Fruit fly (Drosophila melanogaster) whole organism, embryonic: Measurements from ENCODE around the gene Gr21a.
A peak's percentile ranks its signal among the peaks of the same experiment; 100 is the strongest.

Source experiments
- Abd-B ChIP-seq: fragments of 200-800 bp; sonication (Bioruptor generic); optimal IDR thresholded peaks from 2 replicates; lab custom pipeline; 2018; ENCODE audit warnings: missing biosample characterization, mild to moderate bottlenecking, missing genetic modification characterization, moderate library complexity
- B-H1 ChIP-seq: fragments of 200-800 bp; sonication (Bioruptor generic); IDR thresholded peaks from 3 replicates; pipeline ENCODE4 v1.3.6; 2022; ENCODE audit warnings: missing biosample characterization, missing genetic modification characterization
- CG14667 ChIP-seq: fragments of 200-800 bp; sonication (Bioruptor generic); IDR thresholded peaks from 2 replicates; pipeline ENCODE4 v1.3.6; 2022; ENCODE audit warnings: missing biosample characterization, missing genetic modification characterization
- CG14710 ChIP-seq: fragments of 200-800 bp; sonication (Bioruptor generic); optimal IDR thresholded peaks from 3 replicates; lab custom pipeline; 2019; ENCODE audit warnings: missing biosample characterization, mild to moderate bottlenecking, missing genetic modification characterization, moderate library complexity
- CG15011 ChIP-seq: fragments of 200-800 bp; sonication (Bioruptor generic); optimal IDR thresholded peaks from 3 replicates; lab custom pipeline; 2018; ENCODE audit warnings: missing biosample characterization, mild to moderate bottlenecking, missing genetic modification characterization
- CG15269 ChIP-seq: fragments of 200-800 bp; sonication (Bioruptor generic); optimal IDR thresholded peaks from 2 replicates; lab custom pipeline; 2018; ENCODE audit warnings: missing biosample characterization, mild to moderate bottlenecking, missing genetic modification characterization, moderate library complexity
- CG17829 ChIP-seq: fragments of 200-800 bp; optimal IDR thresholded peaks from 2 replicates; lab custom pipeline; 2019; ENCODE audit warnings: missing biosample characterization, mild to moderate bottlenecking, missing genetic modification characterization, moderate library complexity
- CG17912 ChIP-seq: fragments of 200-800 bp; sonication (Bioruptor generic); optimal IDR thresholded peaks from 2 replicates; lab custom pipeline; 2018; ENCODE audit warnings: missing biosample characterization, mild to moderate bottlenecking, missing genetic modification characterization
- CG1832 ChIP-seq: fragments of 200-800 bp; sonication (Bioruptor generic); optimal IDR thresholded peaks from 2 replicates; lab custom pipeline; 2017; ENCODE audit warnings: missing biosample characterization, mild to moderate bottlenecking, missing genetic modification characterization, inconsistent platforms
- CG18476 ChIP-seq: fragments of 200-800 bp; sonication (Bioruptor generic); optimal IDR thresholded peaks from 2 replicates; lab custom pipeline; 2016; ENCODE audit warnings: missing biosample characterization, mild to moderate bottlenecking, missing genetic modification characterization
- CG30431 ChIP-seq: fragments of 200-800 bp; sonication (Bioruptor generic); optimal IDR thresholded peaks from 2 replicates; lab custom pipeline; 2017; ENCODE audit warnings: missing biosample characterization, missing genetic modification characterization
- CG34376 ChIP-seq: fragments of 200-800 bp; sonication (Bioruptor generic); optimal IDR thresholded peaks from 2 replicates; lab custom pipeline; 2018; ENCODE audit warnings: missing biosample characterization, mild to moderate bottlenecking, missing genetic modification characterization
- CG42726 ChIP-seq: fragments of 200-800 bp; sonication (Bioruptor generic); IDR thresholded peaks from 2 replicates; pipeline ENCODE4 v1.3.6; 2022; ENCODE audit warnings: missing biosample characterization, missing genetic modification characterization; ENCODE audit not compliant: partially characterized antibody
- CG4328 ChIP-seq: fragments of 200-800 bp; sonication (Bioruptor generic); optimal IDR thresholded peaks from 3 replicates; lab custom pipeline; 2017; ENCODE audit warnings: missing biosample characterization, missing genetic modification reagents, missing genetic modification characterization
- CG4424 ChIP-seq: fragments of 200-800 bp; sonication (Bioruptor generic); optimal IDR thresholded peaks from 3 replicates; lab custom pipeline; 2016; ENCODE audit warnings: missing biosample characterization, missing genetic modification characterization
- CG4617 ChIP-seq: fragments of 200-800 bp; sonication (Bioruptor generic); optimal IDR thresholded peaks from 3 replicates; lab custom pipeline; 2016; ENCODE audit warnings: missing biosample characterization, missing genetic modification characterization, borderline replicate concordance
- CG6654 ChIP-seq: fragments of 200-800 bp; sonication (Bioruptor generic); optimal IDR thresholded peaks from 2 replicates; lab custom pipeline; 2017; ENCODE audit warnings: missing biosample characterization, mild to moderate bottlenecking, missing genetic modification characterization
- CG6689 ChIP-seq: fragments of 200-800 bp; sonication (Bioruptor generic); IDR thresholded peaks from 2 replicates; pipeline ENCODE4 v1.3.6; 2022; ENCODE audit warnings: missing biosample characterization, missing genetic modification characterization
- CG7745 ChIP-seq: fragments of 200-800 bp; sonication (Bioruptor generic); optimal IDR thresholded peaks from 2 replicates; lab custom pipeline; 2018; ENCODE audit warnings: missing biosample characterization, mild to moderate bottlenecking, missing genetic modification characterization, moderate library complexity
- CG7963 ChIP-seq: fragments of 200-800 bp; sonication (Bioruptor generic); IDR thresholded peaks from 3 replicates; pipeline ENCODE4 v1.3.6; 2022; ENCODE audit warnings: missing biosample characterization, missing genetic modification characterization; ENCODE audit not compliant: partially characterized antibody
- CG9876 ChIP-seq: fragments of 200-800 bp; sonication (Bioruptor generic); optimal IDR thresholded peaks from 2 replicates; lab custom pipeline; 2016; ENCODE audit warnings: missing biosample characterization, missing genetic modification characterization
- D19B ChIP-seq: fragments of 200-800 bp; sonication (Bioruptor generic); optimal IDR thresholded peaks from 2 replicates; lab custom pipeline; 2017; ENCODE audit warnings: missing biosample characterization, mild to moderate bottlenecking, missing genetic modification characterization
- Dbx ChIP-seq: fragments of 200-800 bp; sonication (Bioruptor generic); IDR thresholded peaks from 3 replicates; pipeline ENCODE4 v1.3.6; 2022; ENCODE audit warnings: missing biosample characterization, missing genetic modification characterization
- Dfd ChIP-seq, 2 experiments: fragments of >200 bp; optimal IDR thresholded peaks; 2 replicates each; lab custom pipeline; 2017; ENCODE audit warnings: missing biosample characterization in 2 of 2, missing genetic modification characterization in 2 of 2
- Doc2 ChIP-seq: fragments of 200-800 bp; sonication (Bioruptor generic); IDR thresholded peaks from 2 replicates; pipeline ENCODE4 v1.3.6; 2022; ENCODE audit warnings: missing biosample characterization, missing genetic modification characterization
- Ets65A ChIP-seq: fragments of 200-800 bp; sonication (Bioruptor generic); peaks from one replicate; lab custom pipeline; 2016; ENCODE audit warnings: missing biosample characterization, missing genetic modification characterization
- H15 ChIP-seq: fragments of 200-800 bp; sonication (Bioruptor generic); IDR thresholded peaks from 3 replicates; pipeline ENCODE4 v1.3.6; 2022; ENCODE audit warnings: missing biosample characterization, missing genetic modification characterization
- HmgZ ChIP-seq: fragments of 200-800 bp; sonication (Bioruptor generic); optimal IDR thresholded peaks from 2 replicates; lab custom pipeline; 2018; ENCODE audit warnings: missing biosample characterization, mild to moderate bottlenecking, missing genetic modification characterization
- Hr39 ChIP-seq: fragments of >200 bp; optimal IDR thresholded peaks from 2 replicates; lab custom pipeline; 2017
- Nf-YA ChIP-seq: fragments of 200-800 bp; sonication (Bioruptor generic); IDR thresholded peaks from 2 replicates; pipeline ENCODE4 v1.3.6; 2022; ENCODE audit warnings: missing biosample characterization, missing genetic modification characterization
- Optix ChIP-seq: fragments of 200-800 bp; sonication (Bioruptor generic); IDR thresholded peaks from 3 replicates; pipeline ENCODE4 v1.3.6; 2022; ENCODE audit warnings: missing biosample characterization, missing genetic modification characterization
- Pdp1 ChIP-seq, 2 experiments: fragments of 200-800 bp; sonication (Bioruptor generic); optimal IDR thresholded peaks; 3 replicates each; lab custom pipeline; 2016; ENCODE audit warnings: missing biosample characterization in 2 of 2, missing genetic modification characterization in 2 of 2, mild to moderate bottlenecking in 1 of 2, moderate library complexity in 1 of 2
- Taf1 ChIP-seq: fragments of 200-800 bp; sonication (Bioruptor generic); IDR thresholded peaks from 2 replicates; pipeline ENCODE4 v1.3.6; 2022; ENCODE audit warnings: missing biosample characterization, missing genetic modification characterization
- abd-A ChIP-seq: fragments of 200-800 bp; sonication (Bioruptor generic); optimal IDR thresholded peaks from 3 replicates; lab custom pipeline; 2019; ENCODE audit warnings: missing biosample characterization, mild to moderate bottlenecking, missing genetic modification characterization, moderate library complexity
- bigmax ChIP-seq: fragments of 200-800 bp; sonication (Bioruptor generic); optimal IDR thresholded peaks from 2 replicates; lab custom pipeline; 2018; ENCODE audit warnings: missing biosample characterization, mild to moderate bottlenecking, missing genetic modification characterization
- caup ChIP-seq: fragments of 200-800 bp; sonication (Bioruptor generic); optimal IDR thresholded peaks from 3 replicates; lab custom pipeline; 2017; ENCODE audit warnings: missing biosample characterization, mild to moderate bottlenecking, missing genetic modification characterization, moderate library complexity; ENCODE audit not compliant: severe bottlenecking
- chm ChIP-seq: fragments of 200-800 bp; sonication (Bioruptor generic); IDR thresholded peaks from 2 replicates; pipeline ENCODE4 v1.3.6; 2022; ENCODE audit warnings: missing biosample characterization, missing genetic modification characterization
- dati ChIP-seq: fragments of 200-800 bp; sonication (Bioruptor generic); IDR thresholded peaks from 2 replicates; pipeline ENCODE4 v1.3.6; 2022; ENCODE audit warnings: missing biosample characterization, missing genetic modification characterization
- exex ChIP-seq: fragments of 200-800 bp; sonication (Bioruptor generic); optimal IDR thresholded peaks from 4 replicates; lab custom pipeline; 2018; ENCODE audit warnings: missing biosample characterization, mild to moderate bottlenecking, missing genetic modification characterization, moderate library complexity
- fd64A ChIP-seq: fragments of 200-800 bp; sonication (Bioruptor generic); optimal IDR thresholded peaks from 3 replicates; lab custom pipeline; 2018; ENCODE audit warnings: missing biosample characterization, mild to moderate bottlenecking, missing genetic modification characterization
- fd96Cb ChIP-seq: fragments of 200-800 bp; sonication (Bioruptor generic); optimal IDR thresholded peaks from 2 replicates; lab custom pipeline; 2018; ENCODE audit warnings: missing biosample characterization, mild to moderate bottlenecking, missing genetic modification characterization, moderate library complexity
- gcm ChIP-seq: fragments of 200-800 bp; sonication (Bioruptor generic); optimal IDR thresholded peaks from 2 replicates; lab custom pipeline; 2019; ENCODE audit warnings: missing biosample characterization, mild to moderate bottlenecking, missing genetic modification characterization, moderate library complexity
- gem ChIP-seq: fragments of 200-800 bp; sonication (Bioruptor generic); optimal IDR thresholded peaks from 2 replicates; lab custom pipeline; 2019; ENCODE audit warnings: missing biosample characterization, mild to moderate bottlenecking, missing genetic modification characterization, moderate library complexity
- grn ChIP-seq: fragments of 200-800 bp; sonication (Bioruptor generic); optimal IDR thresholded peaks from 3 replicates; lab custom pipeline; 2017; ENCODE audit warnings: missing biosample characterization, missing genetic modification characterization
- kay ChIP-seq: fragments of 200-800 bp; sonication (Bioruptor generic); optimal IDR thresholded peaks from 2 replicates; lab custom pipeline; 2016; ENCODE audit warnings: missing biosample characterization, missing genetic modification characterization
- maf-S ChIP-seq: fragments of 200-800 bp; sonication (Bioruptor generic); optimal IDR thresholded peaks from 2 replicates; lab custom pipeline; 2016; ENCODE audit warnings: missing biosample characterization, missing genetic modification characterization
- sens-2 ChIP-seq: fragments of 200-800 bp; sonication (Bioruptor generic); IDR thresholded peaks from 2 replicates; pipeline ENCODE4 v1.3.6; 2022; ENCODE audit warnings: missing biosample characterization, missing genetic modification characterization
- slp2 ChIP-seq: fragments of 200-800 bp; sonication (Bioruptor generic); optimal IDR thresholded peaks from 2 replicates; lab custom pipeline; 2016; ENCODE audit warnings: missing biosample characterization, missing genetic modification characterization
- tna ChIP-seq: fragments of 200-800 bp; sonication (Bioruptor generic); IDR thresholded peaks from 2 replicates; pipeline ENCODE4 v1.3.6; 2022; ENCODE audit warnings: missing biosample characterization, missing genetic modification characterization; ENCODE audit not compliant: partially characterized antibody
- tup ChIP-seq: fragments of 200-800 bp; sonication (Bioruptor generic); optimal IDR thresholded peaks from 2 replicates; lab custom pipeline; 2016; ENCODE audit warnings: missing biosample characterization, mild to moderate bottlenecking, missing genetic modification characterization, moderate library complexity
- wor ChIP-seq: fragments of 200-800 bp; sonication (Bioruptor generic); IDR thresholded peaks from 2 replicates; pipeline ENCODE4 v1.3.6; 2022; ENCODE audit warnings: missing biosample characterization, missing genetic modification characterization
- zfh2 ChIP-seq: fragments of 200-800 bp; sonication (Bioruptor generic); optimal IDR thresholded peaks from 2 replicates; lab custom pipeline; 2016; ENCODE audit warnings: missing biosample characterization, missing genetic modification characterization

The Gr21a gene

DNA sequence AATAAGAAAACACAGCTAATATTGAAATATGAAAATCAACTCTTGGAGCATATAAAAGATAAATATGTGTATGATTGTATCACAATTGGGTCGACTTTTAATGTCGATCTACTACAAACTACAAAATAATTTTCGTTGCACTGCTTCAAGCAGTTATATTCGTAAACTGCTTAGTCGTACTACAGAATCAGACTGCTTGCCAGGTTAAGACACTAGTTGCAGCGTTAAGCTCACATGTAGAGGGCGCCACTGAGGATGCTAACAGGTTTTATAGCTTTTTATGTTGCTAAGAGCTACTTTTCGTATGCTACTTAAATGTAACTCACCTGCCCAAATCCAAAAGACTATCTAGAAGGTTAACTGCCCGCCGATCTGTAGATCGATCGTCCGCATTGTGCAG, 40.3 kb upstream of the Gr21a start (continued):
- no peak for TF ChIP-seq tna (GFP tag; lab: Robert Waterston, UW)
- peak in 1 of 2 experiments; percentile 63 for TF ChIP-seq Dfd (GFP tag; optimal IDR thresholded peaks at IDR 0.05; lab: Kevin White, UChicago)
- TF ChIP-seq Optix = no peak
- no peak for TF ChIP-seq maf-S (GFP tag; lab: Kevin White, UChicago)
- peak; percentile 71; the same call in 1 of the 2 replicates for TF ChIP-seq CG42726
- TF ChIP-seq slp2 (GFP tag; lab: Kevin White, UChicago) = no peak
- no peak for TF ChIP-seq Dbx
- TF ChIP-seq H15 (GFP tag; lab: Robert Waterston, UW) = peak; percentile 14; the same call in 1 of the 3 replicates
- no peak for TF ChIP-seq CG9876 (GFP tag; lab: Kevin White, UChicago)
- TF ChIP-seq CG15011 (GFP tag; lab: Kevin White, UChicago) = no peak
- TF ChIP-seq B-H1 (GFP tag; lab: Robert Waterston, UW) = no peak
- no peak for TF ChIP-seq exex (tag; lab: Kevin White, UChicago)
- no peak for TF ChIP-seq CG4328 (GFP tag; lab: Kevin White, UChicago)
- TF ChIP-seq HmgZ = peak; percentile 28
- no peak for TF ChIP-seq CG4617 (GFP tag; lab: Kevin White, UChicago)
- no peak for TF ChIP-seq CG7745 (tag; lab: Kevin White, UChicago)
- no peak for TF ChIP-seq Nf-YA (GFP tag; lab: Robert Waterston, UW)
- no peak for TF ChIP-seq dati (GFP tag; lab: Robert Waterston, UW)
- no peak for TF ChIP-seq gem (tag; lab: Kevin White, UChicago)
- peak; percentile 52 for TF ChIP-seq CG4424
- TF ChIP-seq D19B (GFP tag; lab: Kevin White, UChicago) = no peak
- no peak for TF ChIP-seq Pdp1 (GFP tag; optimal IDR thresholded peaks at IDR 0.05; lab: Kevin White, UChicago)
- TF ChIP-seq CG6689 (GFP tag; lab: Robert Waterston, UW) = no peak
- no peak for TF ChIP-seq zfh2 (GFP tag; lab: Kevin White, UChicago)
- no peak for TF ChIP-seq CG17829 (tag; lab: Kevin White, UChicago)
- TF ChIP-seq CG30431 (GFP tag; lab: Kevin White, UChicago) = no peak
- no peak for TF ChIP-seq Taf1 (GFP tag; lab: Robert Waterston, UW)
- TF ChIP-seq caup = no peak
- TF ChIP-seq CG14710 (tag; lab: Kevin White, UChicago) = no peak
- no peak for TF ChIP-seq sens-2 (GFP tag; lab: Robert Waterston, UW)
- TF ChIP-seq Abd-B = peak; percentile 95
- TF ChIP-seq Doc2 = no peak
- no peak for TF ChIP-seq CG15269 (tag; lab: Kevin White, UChicago)
- no peak for TF ChIP-seq CG18476 (GFP tag; lab: Kevin White, UChicago)
- TF ChIP-seq wor (GFP tag; lab: Robert Waterston, UW) = no peak
- TF ChIP-seq abd-A = peak; percentile 61
- peak; percentile 7 for TF ChIP-seq CG17912
- peak; percentile 81 for TF ChIP-seq Ets65A (GFP tag; lab: Kevin White, UChicago)
- TF ChIP-seq CG6654 = no peak
- peak; percentile 24; the same call in 1 of the 2 replicates for TF ChIP-seq CG14667
- TF ChIP-seq kay (GFP tag; lab: Kevin White, UChicago) = no peak
- no peak for TF ChIP-seq fd96Cb (tag; lab: Kevin White, UChicago)
- no peak for TF ChIP-seq CG1832
- TF ChIP-seq chm (GFP tag; lab: Robert Waterston, UW) = no peak
- no peak for TF ChIP-seq fd64A (GFP tag; lab: Kevin White, UChicago)
- no peak for TF ChIP-seq Hr39 (lab: Kevin White, UChicago)
- TF ChIP-seq tup = no peak
- TF ChIP-seq CG7963 (GFP tag; lab: Robert Waterston, UW) = no peak
- TF ChIP-seq bigmax (GFP tag; lab: Kevin White, UChicago) = no peak
- no peak for TF ChIP-seq grn
- no peak for TF ChIP-seq gcm (GFP tag; lab: Kevin White, UChicago)
- TF ChIP-seq CG34376 (GFP tag; lab: Kevin White, UChicago) = no peak
